Fruit fly (Drosophila melanogaster): Measurements from ENCODE around the gene CG31445.

The CG31445 gene

DNA sequence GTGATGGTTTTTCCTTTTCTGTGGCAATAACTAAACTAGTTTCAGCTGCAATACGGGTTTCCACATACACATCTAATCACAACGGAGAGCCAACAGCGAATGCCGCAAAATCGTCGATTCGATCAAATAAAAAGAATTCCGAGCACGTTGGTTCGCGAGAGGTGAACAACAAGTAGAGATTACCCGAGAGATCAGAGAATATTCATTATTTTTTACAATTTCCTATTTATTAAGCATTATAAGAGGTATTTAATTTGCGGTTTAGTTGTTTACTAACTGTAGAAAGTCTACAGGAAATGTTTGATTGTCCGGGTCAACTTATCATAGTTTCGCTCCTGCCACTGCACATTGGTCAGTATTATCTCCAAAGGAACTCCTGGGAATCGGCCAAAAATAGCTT is 6.0 kb downstream of the CG31445 start, which contains the start of gene CG11951:
Gene CG11951 (minus strand): TSS at position 101 of the 400 bp plus-strand sequence.
- no peak for TF ChIP-seq CG17801 (GFP tag; optimal IDR thresholded peaks at IDR 0.05; ENCODE audit: partially characterized antibody)

dm6 chr3R:29230552-29231102 is 14.0 kb downstream of the CG31445 start:
- TF ChIP-seq CG17801 (GFP tag; optimal IDR thresholded peaks at IDR 0.05; ENCODE audit: partially characterized antibody): no peak

DNA sequence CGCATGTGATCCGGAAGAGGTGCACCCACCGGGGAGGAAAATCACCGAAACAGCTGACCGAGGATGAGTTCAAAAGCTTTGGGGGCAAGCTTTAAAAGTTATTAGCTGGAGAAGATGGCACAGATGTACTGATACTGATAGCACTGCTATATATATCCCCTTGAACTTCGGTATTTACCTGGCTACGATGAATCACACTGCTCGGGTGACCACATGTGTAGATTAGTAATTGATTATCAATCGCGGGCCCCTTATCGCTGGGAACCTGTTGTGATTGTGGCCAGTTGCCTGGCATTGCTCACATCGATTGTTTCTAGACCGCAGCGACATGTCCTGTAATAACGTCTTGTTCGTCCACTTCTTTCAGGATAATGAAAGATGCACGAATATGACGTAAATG is 14.7 kb downstream of the CG31445 start:
- no peak for TF ChIP-seq CG17801 (GFP tag; optimal IDR thresholded peaks at IDR 0.05; ENCODE audit: partially characterized antibody)

dm6 chr3R:29228745-29229448 is 15.7 kb downstream of the CG31445 start, which contains the start of gene Usp1:
Usp1 (plus strand) TSS chr3R:29229161.
- peak; percentile 40 for TF ChIP-seq CG17801 (GFP tag; optimal IDR thresholded peaks at IDR 0.05; ENCODE audit: partially characterized antibody)

- TF ChIP-seq CG17801 (GFP tag; optimal IDR thresholded peaks at IDR 0.05; ENCODE audit: partially characterized antibody): no peak
These were observed 16.9 kb downstream of the CG31445 start, which contains the start of gene CG14507 for dm6 chr3R:29227675-29228211. CG14507 (minus strand) TSS chr3R:29227725.

dm6 chr3R:29222891-29223842 is 21.5 kb downstream of the CG31445 start, which contains the start of the genes Cisd2 and Brd8:
Cisd2 (minus strand) TSS chr3R:29223428.
Brd8 (plus strand) TSS chr3R:29223485.
- peak; percentile 64 for TF ChIP-seq CG17801 (GFP tag; optimal IDR thresholded peaks at IDR 0.05; ENCODE audit: partially characterized antibody)

dm6 chr3R:29221168-29221567 is 23.5 kb downstream of the CG31445 start:
- no peak for TF ChIP-seq CG17801 (GFP tag; optimal IDR thresholded peaks at IDR 0.05; ENCODE audit: partially characterized antibody)

DNA sequence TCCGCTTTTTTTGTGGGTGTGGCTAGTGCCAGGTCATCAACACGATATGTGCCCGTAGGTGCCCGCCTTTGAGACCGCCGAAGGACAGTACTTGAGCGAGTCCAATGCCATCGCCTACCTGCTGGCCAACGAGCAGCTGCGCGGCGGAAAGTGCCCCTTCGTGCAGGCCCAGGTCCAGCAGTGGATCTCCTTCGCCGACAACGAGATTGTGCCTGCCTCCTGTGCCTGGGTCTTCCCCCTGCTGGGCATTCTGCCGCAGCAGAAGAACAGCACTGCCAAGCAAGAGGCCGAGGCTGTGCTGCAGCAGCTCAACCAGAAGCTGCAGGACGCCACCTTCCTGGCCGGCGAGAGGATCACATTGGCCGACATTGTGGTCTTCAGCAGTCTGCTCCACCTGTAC is 24.0 kb downstream of the CG31445 start:
- no peak for TF ChIP-seq CG17801 (GFP tag; optimal IDR thresholded peaks at IDR 0.05; ENCODE audit: partially characterized antibody)

DNA sequence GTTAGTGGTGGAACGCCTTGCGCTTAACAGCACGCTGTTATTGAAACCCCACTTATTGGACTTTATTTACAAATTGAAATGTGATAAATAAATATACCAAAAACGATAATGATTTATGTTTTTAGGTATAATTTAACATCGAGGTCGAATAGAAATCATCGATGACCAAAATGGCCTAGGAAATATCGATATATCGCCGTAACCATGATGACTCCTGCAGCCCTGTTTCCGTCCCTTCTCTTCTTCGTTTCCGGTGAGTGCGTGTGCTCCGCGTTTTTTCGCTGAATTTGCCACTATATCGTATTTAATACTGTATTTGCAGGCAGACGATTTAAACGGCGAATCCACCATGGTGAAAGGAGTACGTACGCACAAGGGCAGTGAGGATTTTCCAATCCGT is 24.7 kb downstream of the CG31445 start, which contains the start of gene eEF1gamma:
Gene eEF1gamma (plus strand): TSS at position 225 of the 400 bp plus-strand sequence.
- peak; percentile 94 for TF ChIP-seq CG17801 (GFP tag; optimal IDR thresholded peaks at IDR 0.05; ENCODE audit: partially characterized antibody)

dm6 chr3R:29218001-29218400 is 26.6 kb downstream of the CG31445 start:
- no peak for TF ChIP-seq CG17801 (GFP tag; optimal IDR thresholded peaks at IDR 0.05; ENCODE audit: partially characterized antibody)

DNA sequence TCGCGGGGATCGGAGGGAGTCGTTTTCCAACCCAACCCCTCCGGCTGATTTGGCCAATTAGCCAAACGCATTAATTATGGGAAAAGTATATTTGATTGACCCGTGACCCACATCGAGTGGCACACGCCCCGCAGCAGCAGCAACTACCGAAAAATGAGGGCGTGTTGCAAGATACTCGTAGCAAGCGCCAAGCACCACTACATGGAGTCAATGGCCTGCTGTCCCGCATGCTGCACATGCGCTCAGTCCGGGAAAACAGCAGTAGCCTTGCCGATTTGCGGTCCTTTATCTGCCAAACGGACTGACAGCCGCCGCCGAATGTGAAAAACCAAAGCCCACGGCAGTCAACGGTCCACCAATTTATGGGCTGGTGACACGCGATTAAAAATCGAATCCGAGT is 27.3 kb downstream of the CG31445 start:
- no peak for TF ChIP-seq CG17801 (GFP tag; optimal IDR thresholded peaks at IDR 0.05; ENCODE audit: partially characterized antibody)

dm6 chr3R:29216484-29216863 is 28.2 kb downstream of the CG31445 start:
- no peak for TF ChIP-seq CG17801 (GFP tag; optimal IDR thresholded peaks at IDR 0.05; ENCODE audit: partially characterized antibody)

DNA sequence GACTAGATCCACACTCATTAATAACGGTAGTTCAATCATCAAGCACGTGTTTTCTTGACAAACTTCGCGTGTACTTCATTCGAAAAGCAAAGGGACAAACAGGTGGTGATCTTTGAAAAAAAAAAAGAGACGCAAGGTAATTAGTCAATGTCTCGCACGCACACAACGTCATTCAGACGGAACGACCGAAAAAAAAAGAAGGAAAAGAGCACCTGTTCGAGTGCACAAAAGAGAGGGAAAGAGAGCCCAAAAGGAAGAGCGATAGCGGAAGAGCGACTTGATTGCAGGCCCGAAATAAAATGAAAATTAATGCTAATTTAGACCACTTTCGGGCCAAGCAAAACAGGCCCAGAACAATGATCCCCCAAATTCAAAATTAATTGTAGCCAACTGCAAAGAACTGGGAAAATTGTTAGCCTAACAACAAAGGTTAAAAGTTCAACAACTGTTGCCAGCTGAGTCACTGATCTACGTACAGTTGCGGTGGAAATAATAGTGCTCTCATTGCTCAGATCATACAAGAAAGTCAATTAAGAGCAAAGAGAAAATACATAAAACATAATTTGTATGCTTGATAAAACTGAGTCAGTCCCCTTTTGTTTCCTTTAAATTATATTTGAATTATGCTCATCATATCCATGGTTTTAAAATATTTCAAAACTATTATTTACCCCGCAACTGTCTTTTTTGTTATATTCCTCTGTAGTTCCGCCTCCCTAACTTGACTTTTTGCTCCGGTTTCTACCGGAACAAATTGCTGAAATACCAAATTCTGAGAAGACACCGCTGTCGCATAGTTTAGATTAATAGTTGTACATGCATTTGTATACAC is 28.8 kb downstream of the CG31445 start:
- TF ChIP-seq CG17801 (GFP tag; optimal IDR thresholded peaks at IDR 0.05; ENCODE audit: partially characterized antibody): no peak

DNA sequence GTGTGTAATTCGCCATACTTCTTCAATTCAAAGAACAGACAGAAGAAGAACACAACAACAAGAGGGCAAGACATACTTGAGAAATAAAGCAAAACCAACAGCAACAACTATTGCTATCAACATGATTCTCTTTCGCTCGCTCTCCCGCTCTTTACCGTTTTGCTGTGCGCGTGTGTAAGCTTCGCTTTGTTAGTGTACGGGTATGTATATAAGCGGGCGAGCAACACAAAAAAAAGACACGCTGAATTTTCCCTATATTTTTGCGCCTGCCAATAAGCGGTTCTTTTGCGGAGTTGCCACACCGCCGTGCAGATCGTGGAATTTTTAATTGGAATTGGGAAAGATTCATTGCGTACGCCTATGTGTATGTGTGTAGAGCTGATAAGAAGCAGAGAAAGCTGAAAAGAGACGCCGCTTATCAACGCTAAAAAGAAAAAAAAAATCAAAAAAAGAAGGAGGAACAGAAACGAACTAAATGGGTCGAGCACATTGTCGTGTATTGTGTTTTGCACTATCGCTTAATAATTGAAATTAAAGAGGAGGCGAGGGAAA is 29.6 kb downstream of the CG31445 start:
- peak; percentile 77 for TF ChIP-seq CG17801 (GFP tag; optimal IDR thresholded peaks at IDR 0.05; ENCODE audit: partially characterized antibody)
